Worm (Caenorhabditis elegans) whole organism, L2 larva: ENCODE results near the gene Y42A5A.3.
A peak's percentile ranks its signal among the peaks of the same experiment; 100 is the strongest.

Experiments used
- F13H6.1 ChIP-seq: sonication (generic microtip); optimal IDR thresholded peaks from 2 replicates; lab custom pipeline; 2016; ENCODE audit warnings: missing genetic modification characterization, missing compliant biosample characterization
- ZK546.5 ChIP-seq: sonication (generic microtip); optimal IDR thresholded peaks from 2 replicates; lab custom pipeline; 2017; ENCODE audit warnings: missing biosample characterization, missing genetic modification characterization
- alr-1 ChIP-seq: fragments of 150-350 bp; optimal IDR thresholded peaks from 2 replicates; lab custom pipeline; 2014; ENCODE audit warnings: missing biosample characterization, missing genetic modification characterization
- ama-1 ChIP-seq: fragments of 150-350 bp; optimal IDR thresholded peaks from 2 replicates; lab custom pipeline; 2018; ENCODE audit warnings: inconsistent platforms
- blmp-1 ChIP-seq: sonication (generic microtip); optimal IDR thresholded peaks from 2 replicates; lab custom pipeline; 2017; ENCODE audit warnings: missing genetic modification characterization, mild to moderate bottlenecking, missing compliant biosample characterization, antibody characterized with exemption, moderate library complexity; ENCODE audit not compliant: insufficient read depth
- ceh-16 ChIP-seq: fragments of 150-350 bp; optimal IDR thresholded peaks from 2 replicates; lab custom pipeline; 2014; ENCODE audit warnings: missing biosample characterization, missing genetic modification characterization
- elt-3 ChIP-seq: sonication (generic microtip); optimal IDR thresholded peaks from 2 replicates; lab custom pipeline; 2017; ENCODE audit warnings: missing biosample characterization, missing genetic modification characterization
- fos-1 ChIP-seq: fragments of 150-350 bp; optimal IDR thresholded peaks from 2 replicates; lab custom pipeline; 2014; ENCODE audit warnings: missing biosample characterization, missing genetic modification characterization
- lin-11 ChIP-seq: fragments of 150-350 bp; sonication (generic microtip); optimal IDR thresholded peaks from 2 replicates; lab custom pipeline; 2014; ENCODE audit warnings: missing biosample characterization, missing genetic modification characterization, inconsistent platforms, mixed read lengths
- lin-13 ChIP-seq: fragments of 150-350 bp; optimal IDR thresholded peaks from 2 replicates; lab custom pipeline; 2014; ENCODE audit warnings: missing biosample characterization, missing genetic modification reagents, missing genetic modification characterization
- lin-39 ChIP-seq: fragments of 150-350 bp; optimal IDR thresholded peaks from 2 replicates; lab custom pipeline; 2014; ENCODE audit warnings: missing biosample characterization, missing genetic modification reagents, missing genetic modification characterization
- lsy-2 ChIP-seq, 2 experiments: fragments of 150-350 bp in 1 of 2; sonication (generic microtip) in 1 of 2; optimal IDR thresholded peaks; 2 replicates each; lab custom pipeline; 2014 to 2017; ENCODE audit warnings: missing biosample characterization in 2 of 2, missing genetic modification characterization in 2 of 2
- mab-5 ChIP-seq: fragments of 150-350 bp; optimal IDR thresholded peaks from 2 replicates; lab custom pipeline; 2014; ENCODE audit warnings: missing biosample characterization, missing genetic modification characterization
- mbf-1 ChIP-seq: sonication (generic microtip); optimal IDR thresholded peaks from 2 replicates; lab custom pipeline; 2017; ENCODE audit warnings: missing biosample characterization, missing genetic modification characterization
- mdl-1 ChIP-seq, 2 experiments: fragments of 150-350 bp in 1 of 2; sonication (generic microtip) in 1 of 2; optimal IDR thresholded peaks; 2 replicates each; lab custom pipeline; 2017; ENCODE audit warnings: missing biosample characterization in 2 of 2, missing genetic modification characterization in 2 of 2
- nhr-10 ChIP-seq: sonication (generic microtip); optimal IDR thresholded peaks from 2 replicates; lab custom pipeline; 2017; ENCODE audit warnings: missing biosample characterization, missing genetic modification characterization
- nhr-12 ChIP-seq: fragments of 150-350 bp; optimal IDR thresholded peaks from 2 replicates; lab custom pipeline; 2014; ENCODE audit warnings: missing biosample characterization, missing genetic modification characterization
- nhr-129 ChIP-seq: fragments of 150-350 bp; optimal IDR thresholded peaks from 2 replicates; lab custom pipeline; 2014; ENCODE audit warnings: missing biosample characterization, missing genetic modification characterization
- nhr-21 ChIP-seq: fragments of 150-350 bp; optimal IDR thresholded peaks from 2 replicates; lab custom pipeline; 2014; ENCODE audit warnings: missing biosample characterization, missing genetic modification characterization
- nhr-23 ChIP-seq: fragments of 150-350 bp; optimal IDR thresholded peaks from 2 replicates; lab custom pipeline; 2014; ENCODE audit warnings: missing biosample characterization, missing genetic modification reagents, missing genetic modification characterization
- nhr-237 ChIP-seq: fragments of 150-350 bp; optimal IDR thresholded peaks from 2 replicates; lab custom pipeline; 2014; ENCODE audit warnings: missing biosample characterization, missing genetic modification characterization
- nhr-25 ChIP-seq: fragments of 150-350 bp; sonication (generic microtip); optimal IDR thresholded peaks from 3 replicates; lab custom pipeline; 2014; ENCODE audit warnings: missing biosample characterization, missing genetic modification characterization
- nhr-6 ChIP-seq: fragments of 150-350 bp; optimal IDR thresholded peaks from 2 replicates; lab custom pipeline; 2014; ENCODE audit warnings: missing biosample characterization, missing genetic modification characterization
- peb-1 ChIP-seq: fragments of 150-350 bp; optimal IDR thresholded peaks from 2 replicates; lab custom pipeline; 2014; ENCODE audit warnings: missing biosample characterization, missing genetic modification characterization
- skn-1 ChIP-seq: sonication (generic microtip); optimal IDR thresholded peaks from 2 replicates; lab custom pipeline; 2017; ENCODE audit warnings: missing biosample characterization, missing genetic modification characterization
- sma-3 ChIP-seq: sonication (generic microtip); optimal IDR thresholded peaks from 2 replicates; lab custom pipeline; 2016; ENCODE audit warnings: missing genetic modification reagents, missing genetic modification characterization, missing compliant biosample characterization
- sma-9 ChIP-seq, 2 experiments: fragments of 150-350 bp in 1 of 2; sonication (generic microtip) in 1 of 2; optimal IDR thresholded peaks; 2 replicates each; lab custom pipeline; 2014 to 2016; ENCODE audit warnings: missing genetic modification characterization in 2 of 2, mild to moderate bottlenecking in 1 of 2, missing biosample characterization in 1 of 2, missing compliant biosample characterization in 1 of 2, missing genetic modification reagents in 1 of 2, moderate library complexity in 1 of 2
- unc-39 ChIP-seq: fragments of 150-350 bp; optimal IDR thresholded peaks from 2 replicates; lab custom pipeline; 2014; ENCODE audit warnings: missing biosample characterization, missing genetic modification characterization
- unc-55 ChIP-seq: fragments of 150-350 bp; sonication (generic microtip); optimal IDR thresholded peaks from 3 replicates; lab custom pipeline; 2014; ENCODE audit warnings: missing biosample characterization, missing genetic modification reagents, missing genetic modification characterization
- unc-62 ChIP-seq: fragments of 150-350 bp; optimal IDR thresholded peaks from 2 replicates; lab custom pipeline; 2014; ENCODE audit warnings: missing biosample characterization, missing genetic modification reagents, missing genetic modification characterization
- zag-1 ChIP-seq: fragments of 150-350 bp; optimal IDR thresholded peaks from 2 replicates; lab custom pipeline; 2014; ENCODE audit warnings: missing biosample characterization, missing genetic modification characterization
- ztf-4 ChIP-seq: fragments of 150-350 bp; optimal IDR thresholded peaks from 2 replicates; lab custom pipeline; 2014; ENCODE audit warnings: missing biosample characterization, missing genetic modification characterization

The Y42A5A.3 gene

ce11 chrV:11059180-11059579 is 36.6 kb downstream of the Y42A5A.3 start, which contains the start of gene T04C12.1:
Gene T04C12.1, minus strand, starts transcription at chrV:11059269.
- no peak for TF ChIP-seq nhr-6 (tag; lab: Kevin White, UChicago)
- TF ChIP-seq F13H6.1 (tag; lab: Kevin White, UChicago), result no peak
- peak; percentile 9 for TF ChIP-seq sma-9 (GFP tag; optimal IDR thresholded peaks at IDR 0.05; lab: Kevin White, UChicago)
- no peak for TF ChIP-seq sma-9 (tag; optimal IDR thresholded peaks at IDR 0.05; lab: Kevin White, UChicago)
- no peak for TF ChIP-seq sma-3
- peak; percentile 29 for TF ChIP-seq nhr-25 (tag; lab: Kevin White, UChicago)
- peak; percentile 56 for TF ChIP-seq ama-1 (lab: Kevin White, UChicago)

ce11 chrV:11057043-11057442 is 38.7 kb downstream of the Y42A5A.3 start, which contains the start of gene srh-75:
Gene srh-75, minus strand, starts transcription at chrV:11057143.
- TF ChIP-seq blmp-1 (tag; lab: Kevin White, UChicago) (no peak), sma-3 (no peak), peb-1 (tag; lab: Kevin White, UChicago) (no peak), lin-13 (GFP tag; lab: Kevin White, UChicago) (no peak), nhr-129 (tag; lab: Kevin White, UChicago) (no peak), ztf-4 (tag; lab: Kevin White, UChicago) (no peak), nhr-6 (tag; lab: Kevin White, UChicago) (no peak)

- TF ChIP-seq nhr-10 (tag; lab: Kevin White, UChicago) (no peak), mbf-1 (no peak), ZK546.5 (tag; lab: Kevin White, UChicago) (no peak), fos-1 (tag; lab: Kevin White, UChicago) (no peak), F13H6.1 (tag; lab: Kevin White, UChicago) (no peak), nhr-12 (no peak), ama-1 (lab: Kevin White, UChicago) (no peak), lin-11 (tag; lab: Kevin White, UChicago) (no peak), nhr-23 (tag; lab: Kevin White, UChicago) (no peak), lsy-2 (tag; optimal IDR thresholded peaks at IDR 0.05; lab: Kevin White, UChicago) (no peak), ztf-4 (tag; lab: Kevin White, UChicago) (no peak), unc-39 (tag; lab: Kevin White, UChicago) (no peak)
These were observed 39.3 kb downstream of the Y42A5A.3 start for ce11 chrV:11056484-11056883.

DNA sequence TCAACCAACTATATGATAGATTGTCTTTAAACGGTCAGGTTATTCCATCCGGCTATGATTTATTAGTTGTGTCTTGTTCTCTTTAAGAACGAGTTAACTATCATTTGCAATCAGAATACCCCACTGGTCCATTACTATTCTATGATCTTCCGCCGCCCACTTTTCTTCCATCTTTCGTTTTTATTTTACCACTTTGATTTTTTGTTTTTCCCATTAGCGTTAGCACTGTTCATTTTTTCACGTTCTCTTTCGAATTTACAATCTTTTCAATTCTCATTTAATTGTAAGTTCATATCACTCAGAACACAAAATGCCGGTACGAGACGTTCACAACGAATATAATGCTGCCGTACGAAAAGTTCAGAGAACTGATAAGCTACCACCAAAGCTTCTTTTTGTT is 41.9 kb downstream of the Y42A5A.3 start, which contains the start of gene T04C12.7:
Gene T04C12.7 (plus strand): TSS at position 301 of the 400 bp plus-strand sequence.
- no peak for TF ChIP-seq lin-39
- TF ChIP-seq nhr-237 (tag; lab: Kevin White, UChicago), result no peak
- no peak for TF ChIP-seq nhr-6 (tag; lab: Kevin White, UChicago)
- no peak for TF ChIP-seq mab-5 (tag; lab: Kevin White, UChicago)
- TF ChIP-seq, all 48 proteins: peak for 0

ce11 chrV:11051921-11052320 is 43.9 kb downstream of the Y42A5A.3 start, which contains the start of gene T04C12.33:
Gene T04C12.33, plus strand, starts transcription at chrV:11052221.
- TF ChIP-seq alr-1 (tag; lab: Kevin White, UChicago) (no peak), skn-1 (tag; lab: Kevin White, UChicago) (no peak), nhr-25 (tag; lab: Kevin White, UChicago) (no peak), mdl-1 (tag; optimal IDR thresholded peaks at IDR 0.05; lab: Kevin White, UChicago) (no peak), zag-1 (tag; lab: Kevin White, UChicago) (no peak), unc-55 (GFP tag; lab: Kevin White, UChicago) (no peak), elt-3 (tag; lab: Kevin White, UChicago) (no peak), unc-62 (GFP tag; lab: Kevin White, UChicago) (no peak), nhr-6 (tag; lab: Kevin White, UChicago) (no peak), sma-9 (GFP tag; optimal IDR thresholded peaks at IDR 0.05; lab: Kevin White, UChicago) (no peak), sma-9 (tag; optimal IDR thresholded peaks at IDR 0.05; lab: Kevin White, UChicago) (no peak), nhr-23 (tag; lab: Kevin White, UChicago) (no peak), ztf-4 (tag; lab: Kevin White, UChicago) (no peak), lsy-2 (tag; optimal IDR thresholded peaks at IDR 0.05; lab: Kevin White, UChicago) (no peak), ceh-16 (tag; lab: Kevin White, UChicago) (no peak), nhr-21 (no peak), mab-5 (tag; lab: Kevin White, UChicago) (no peak)
